Fruit fly (Drosophila melanogaster): Measurements from ENCODE around the gene Rpt2.

Gene Rpt2

DNA sequence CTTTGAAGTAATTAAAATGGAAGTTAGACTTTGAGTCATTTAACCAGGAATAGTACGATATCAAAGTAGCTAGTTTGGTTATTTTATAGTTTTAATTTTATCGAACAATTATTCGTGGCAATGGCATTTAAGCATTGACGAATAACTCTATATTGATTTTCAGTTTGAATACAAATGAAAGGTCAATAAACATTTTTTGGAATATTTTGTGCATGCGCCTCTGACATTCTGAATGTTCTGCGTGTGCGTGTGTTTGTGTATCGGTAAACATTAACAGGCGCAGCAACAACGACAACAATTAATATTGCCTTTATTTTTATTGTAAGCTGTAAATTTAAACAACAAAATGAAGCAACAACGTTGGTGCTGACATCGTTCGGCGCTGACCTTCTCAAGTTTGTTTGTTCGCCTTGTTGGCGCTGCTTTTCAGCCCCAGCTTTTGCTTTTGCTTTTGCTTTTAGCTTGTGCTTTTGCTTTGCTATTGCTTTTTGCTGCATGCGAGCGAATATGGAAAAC, 22.0 kb downstream of the Rpt2 start (continued):
- no peak for TF ChIP-seq CG10565 (GFP tag; optimal IDR thresholded peaks at IDR 0.05)
- no peak for TF ChIP-seq zf30C (GFP tag; optimal IDR thresholded peaks at IDR 0.05)
- TF ChIP-seq da (GFP tag; optimal IDR thresholded peaks at IDR 0.05) = no peak
- TF ChIP-seq CG30431 (GFP tag; optimal IDR thresholded peaks at IDR 0.05) = no peak
- no peak for TF ChIP-seq CG33557 (GFP tag; optimal IDR thresholded peaks at IDR 0.05)
- no peak for TF ChIP-seq chn (GFP tag; optimal IDR thresholded peaks at IDR 0.05)
- TF ChIP-seq CG17829 (tag; optimal IDR thresholded peaks at IDR 0.05) = no peak
- TF ChIP-seq CG17568 (GFP tag; optimal IDR thresholded peaks at IDR 0.05) = peak; percentile 70
- TF ChIP-seq sqz (GFP tag; optimal IDR thresholded peaks at IDR 0.05) = no peak
- TF ChIP-seq h (optimal IDR thresholded peaks at IDR 0.05) = no peak
- TF ChIP-seq CG18476 (GFP tag; optimal IDR thresholded peaks at IDR 0.05) = no peak
- TF ChIP-seq Drgx (GFP tag; IDR thresholded peaks at IDR 0.05) = no peak
- TF ChIP-seq az2 (GFP tag; optimal IDR thresholded peaks at IDR 0.05) = peak; percentile 11
- no peak for TF ChIP-seq CG31224 (GFP tag; IDR thresholded peaks at IDR 0.05)
- TF ChIP-seq CG17802 (tag; optimal IDR thresholded peaks at IDR 0.05) = no peak
- no peak for TF ChIP-seq Dbx (GFP tag; IDR thresholded peaks at IDR 0.05)
- TF ChIP-seq CG10431 (GFP tag; optimal IDR thresholded peaks at IDR 0.05) = peak; percentile 6
- peak; percentile 31 for TF ChIP-seq nom (GFP tag; optimal IDR thresholded peaks at IDR 0.05)
- no peak for TF ChIP-seq dimm (GFP tag; IDR thresholded peaks at IDR 0.05)
- no peak for TF ChIP-seq sens-2 (GFP tag; IDR thresholded peaks at IDR 0.05)
- peak; percentile 37 for TF ChIP-seq CG18619 (GFP tag; optimal IDR thresholded peaks at IDR 0.05)
- peak; percentile 37 for TF ChIP-seq CG10147 (GFP tag; optimal IDR thresholded peaks at IDR 0.05)
- peak; percentile 6 for TF ChIP-seq Meics (GFP tag; optimal IDR thresholded peaks at IDR 0.05)
- no peak for TF ChIP-seq Chrac-16 (GFP tag; optimal IDR thresholded peaks at IDR 0.05)
- TF ChIP-seq stwl (tag; optimal IDR thresholded peaks at IDR 0.05) = no peak
- no peak for TF ChIP-seq lmd (GFP tag; IDR thresholded peaks at IDR 0.05)
- TF ChIP-seq CG30403 (GFP tag; optimal IDR thresholded peaks at IDR 0.05) = no peak
- TF ChIP-seq gfzf (GFP tag; optimal IDR thresholded peaks at IDR 0.05) = no peak
- TF ChIP-seq CG7556 (GFP tag; optimal IDR thresholded peaks at IDR 0.05) = peak; percentile 50
- TF ChIP-seq sima (GFP tag; optimal IDR thresholded peaks at IDR 0.05) = no peak
- TF ChIP-seq lola (GFP tag; optimal IDR thresholded peaks at IDR 0.05) = no peak
- peak; percentile 0 for TF ChIP-seq scrt (GFP tag; optimal IDR thresholded peaks at IDR 0.05)
- TF ChIP-seq GATAe (GFP tag; conservative IDR thresholded peaks at IDR 0.05) = no peak
- no peak for TF ChIP-seq CG4707 (GFP tag; optimal IDR thresholded peaks at IDR 0.05)
- TF ChIP-seq wor (GFP tag; IDR thresholded peaks at IDR 0.05) = no peak
- no peak for TF ChIP-seq CG34224 (GFP tag; IDR thresholded peaks at IDR 0.05; ENCODE audit: partially characterized antibody)
- TF ChIP-seq pb (GFP tag; optimal IDR thresholded peaks at IDR 0.05) = no peak
- no peak for TF ChIP-seq CG13894 (tag; optimal IDR thresholded peaks at IDR 0.05)
- no peak for TF ChIP-seq CG12942 (GFP tag; optimal IDR thresholded peaks at IDR 0.05)
- no peak for TF ChIP-seq CG7786 (GFP tag; optimal IDR thresholded peaks at IDR 0.05)
- TF ChIP-seq fd102C (GFP tag; optimal IDR thresholded peaks at IDR 0.05) = no peak
- TF ChIP-seq tin (GFP tag; optimal IDR thresholded peaks at IDR 0.05) = peak; percentile 1
- TF ChIP-seq CG31441 (GFP tag; IDR thresholded peaks at IDR 0.05) = 0 out of 2 replicates have a peak, but pooled peaks have one; percentile 32
- no peak for TF ChIP-seq CG11696 (GFP tag; IDR thresholded peaks at IDR 0.05)
- no peak for TF ChIP-seq Nf-YB (GFP tag; optimal IDR thresholded peaks at IDR 0.05)
- TF ChIP-seq sob (GFP tag; IDR thresholded peaks at IDR 0.05) = no peak
- no peak for TF ChIP-seq NC2β (GFP tag; optimal IDR thresholded peaks at IDR 0.05)
- TF ChIP-seq ci (GFP tag; IDR thresholded peaks at IDR 0.05) = no peak; the same call in 2 of the 3 replicates
- TF ChIP-seq schlank (tag; optimal IDR thresholded peaks at IDR 0.05) = no peak
- no peak for TF ChIP-seq Scr (GFP tag; IDR thresholded peaks at IDR 0.05; ENCODE audit: partially characterized antibody)
- TF ChIP-seq Ets65A (GFP tag) = no peak

Data from whole organism, embryonic.